Worm (Caenorhabditis elegans) whole organism, late embryonic: ENCODE measurements around the gene K05F6.10.
A peak's percentile ranks its signal among the peaks of the same experiment; 100 is the strongest.

Experiments used
- F13H6.1 ChIP-seq: sonication (generic microtip); optimal IDR thresholded peaks from 2 replicates; lab custom pipeline; 2016; ENCODE audit warnings: missing genetic modification characterization, missing compliant biosample characterization
- T23F11.4 ChIP-seq: fragments of 200-800 bp; sonication (Bioruptor generic); optimal IDR thresholded peaks from 2 replicates; lab custom pipeline; 2018; ENCODE audit warnings: mild to moderate bottlenecking, missing genetic modification characterization, missing compliant biosample characterization
- ahr-1 ChIP-seq: sonication (generic microtip); optimal IDR thresholded peaks from 2 replicates; lab custom pipeline; 2016; ENCODE audit warnings: missing genetic modification characterization, missing compliant biosample characterization
- ama-1 ChIP-seq: fragments of 150-350 bp; optimal IDR thresholded peaks from 2 replicates; lab custom pipeline; 2014
- ceh-18 ChIP-seq: sonication (generic microtip); optimal IDR thresholded peaks from 2 replicates; lab custom pipeline; 2016; ENCODE audit warnings: missing genetic modification characterization, missing compliant biosample characterization
- ceh-19 ChIP-seq: fragments of 200-800 bp; sonication (Bioruptor generic); optimal IDR thresholded peaks from 2 replicates; lab custom pipeline; 2018; ENCODE audit warnings: mild to moderate bottlenecking, missing genetic modification characterization, missing compliant biosample characterization
- ceh-2 ChIP-seq: sonication (generic microtip); optimal IDR thresholded peaks from 2 replicates; lab custom pipeline; 2016; ENCODE audit warnings: missing genotype, missing genetic modification characterization, missing compliant biosample characterization
- ceh-45 ChIP-seq: fragments of 200-800 bp; sonication (Bioruptor generic); IDR thresholded peaks from 2 replicates; pipeline ENCODE4 v1.3.6; 2022; ENCODE audit warnings: missing genetic modification reagents, missing genetic modification characterization, missing compliant biosample characterization
- ceh-9 ChIP-seq: sonication (generic microtip); optimal IDR thresholded peaks from 2 replicates; lab custom pipeline; 2016; ENCODE audit warnings: mild to moderate bottlenecking, missing genetic modification characterization, inconsistent platforms, missing compliant biosample characterization
- che-1 ChIP-seq: sonication (generic microtip); optimal IDR thresholded peaks from 2 replicates; lab custom pipeline; 2016; ENCODE audit warnings: mild to moderate bottlenecking, missing genetic modification characterization, missing compliant biosample characterization
- dve-1 ChIP-seq: sonication (generic microtip); optimal IDR thresholded peaks from 2 replicates; lab custom pipeline; 2017; ENCODE audit warnings: antibody characterized with exemption, mild to moderate bottlenecking, missing genetic modification characterization, missing compliant biosample characterization
- elt-2 ChIP-seq: sonication (generic microtip); optimal IDR thresholded peaks from 2 replicates; lab custom pipeline; 2016; ENCODE audit warnings: missing genetic modification reagents, missing genetic modification characterization, missing compliant biosample characterization
- ets-4 ChIP-seq: sonication (generic microtip); optimal IDR thresholded peaks from 2 replicates; lab custom pipeline; 2016; ENCODE audit warnings: missing genetic modification characterization, missing compliant biosample characterization
- eyg-1 ChIP-seq: sonication (generic microtip); optimal IDR thresholded peaks from 2 replicates; lab custom pipeline; 2016; ENCODE audit warnings: missing genotype, missing genetic modification characterization, missing compliant biosample characterization
- fkh-10 ChIP-seq: fragments of 150-350 bp; optimal IDR thresholded peaks from 2 replicates; lab custom pipeline; 2014; ENCODE audit warnings: missing biosample characterization, missing genetic modification reagents, missing genetic modification characterization
- gmeb-2 ChIP-seq: sonication (generic microtip); optimal IDR thresholded peaks from 2 replicates; lab custom pipeline; 2016; ENCODE audit warnings: missing genetic modification characterization, inconsistent platforms, missing compliant biosample characterization
- hlh-15 ChIP-seq: sonication (generic microtip); optimal IDR thresholded peaks from 2 replicates; lab custom pipeline; 2016; ENCODE audit warnings: missing genetic modification characterization, missing compliant biosample characterization
- hlh-6 ChIP-seq: sonication (generic microtip); optimal IDR thresholded peaks from 2 replicates; lab custom pipeline; 2016; ENCODE audit warnings: missing genotype, missing genetic modification characterization, missing compliant biosample characterization
- lin-11 ChIP-seq: fragments of 200-800 bp; sonication (Bioruptor generic); optimal IDR thresholded peaks from 2 replicates; lab custom pipeline; 2018; ENCODE audit warnings: mild to moderate bottlenecking, missing genetic modification characterization, missing compliant biosample characterization
- mec-3 ChIP-seq: sonication (generic microtip); optimal IDR thresholded peaks from 2 replicates; lab custom pipeline; 2016; ENCODE audit warnings: borderline replicate concordance, missing genetic modification characterization, missing compliant biosample characterization
- nhr-232 ChIP-seq: sonication (generic microtip); optimal IDR thresholded peaks from 2 replicates; lab custom pipeline; 2016; ENCODE audit warnings: missing genetic modification characterization, missing compliant biosample characterization
- pag-3 ChIP-seq: sonication (generic microtip); optimal IDR thresholded peaks from 2 replicates; lab custom pipeline; 2016; ENCODE audit warnings: missing compliant biosample characterization, missing genetic modification characterization, borderline replicate concordance
- pat-9 ChIP-seq: fragments of 200-800 bp; sonication (Bioruptor generic); optimal IDR thresholded peaks from 2 replicates; lab custom pipeline; 2018; ENCODE audit warnings: mild to moderate bottlenecking, missing genetic modification characterization, moderate library complexity, missing compliant biosample characterization
- pha-4 ChIP-seq: fragments of 150-350 bp; optimal IDR thresholded peaks from 2 replicates; lab custom pipeline; 2018; ENCODE audit warnings: missing biosample characterization, missing genetic modification reagents, missing genetic modification characterization
- pqm-1 ChIP-seq: sonication (generic microtip); optimal IDR thresholded peaks from 2 replicates; lab custom pipeline; 2016; ENCODE audit warnings: missing genetic modification characterization, missing compliant biosample characterization
- rnt-1 ChIP-seq: sonication (generic microtip); optimal IDR thresholded peaks from 2 replicates; lab custom pipeline; 2016; ENCODE audit warnings: missing genetic modification characterization, missing compliant biosample characterization
- sox-2 ChIP-seq: fragments of 200-800 bp; sonication (Bioruptor generic); IDR thresholded peaks from 2 replicates; pipeline ENCODE4 v1.3.6; 2022; ENCODE audit warnings: missing genetic modification reagents, missing genetic modification characterization, missing compliant biosample characterization
- ttx-3 ChIP-seq: sonication (generic microtip); optimal IDR thresholded peaks from 2 replicates; lab custom pipeline; 2016; ENCODE audit warnings: missing genetic modification reagents, missing genetic modification characterization, missing compliant biosample characterization
- unc-3 ChIP-seq, 2 experiments: fragments of 200-800 bp in 1 of 2; sonication (Bioruptor generic) in 1 of 2; sonication (generic microtip) in 1 of 2; conservative IDR thresholded peaks in 1 of 2; optimal IDR thresholded peaks in 1 of 2; 2 replicates each; pipeline versions ENCODE4 v1.3.6 to Lab custom; 2016 to 2022; ENCODE audit warnings: missing compliant biosample characterization in 2 of 2, missing genetic modification characterization in 2 of 2, missing genetic modification reagents in 1 of 2
- unc-55 ChIP-seq: sonication (generic microtip); optimal IDR thresholded peaks from 2 replicates; lab custom pipeline; 2017; ENCODE audit warnings: missing biosample characterization, missing genetic modification reagents, missing genetic modification characterization
- unc-86 ChIP-seq: sonication (generic microtip); optimal IDR thresholded peaks from 2 replicates; lab custom pipeline; 2016; ENCODE audit warnings: missing genetic modification characterization, missing compliant biosample characterization
- zip-5 ChIP-seq: sonication (generic microtip); optimal IDR thresholded peaks from 2 replicates; lab custom pipeline; 2016; ENCODE audit warnings: missing genetic modification characterization, missing compliant biosample characterization
- ztf-16 ChIP-seq: sonication (generic microtip); optimal IDR thresholded peaks from 2 replicates; lab custom pipeline; 2017; ENCODE audit warnings: missing genetic modification characterization, missing compliant biosample characterization

The K05F6.10 gene

ce11 chrII:1605010-1605409 is 29.1 kb upstream of the K05F6.10 start:
- TF ChIP-seq dve-1 (tag; lab: Kevin White, UChicago) (peak; percentile 98), fkh-10 (GFP tag; lab: Kevin White, UChicago) (no peak)
- TF ChIP-seq, all 69 proteins: peak for 1

ce11 chrII:1603049-1603448 is 27.1 kb upstream of the K05F6.10 start:
- no peak for TF ChIP-seq eyg-1 (tag; lab: Kevin White, UChicago)
- TF ChIP-seq, all 69 proteins: peak for 0

ce11 chrII:1601507-1601906 is 25.6 kb upstream of the K05F6.10 start, which contains the start of gene bath-47:
bath-47 (plus strand) TSS chrII:1601811.
- TF ChIP-seq ceh-19 (GFP tag; lab: Kevin White, UChicago) (no peak), ama-1 (lab: Kevin White, UChicago) (no peak), ttx-3 (tag; lab: Kevin White, UChicago) (no peak), T23F11.4 (GFP tag; lab: Kevin White, UChicago) (no peak)

ce11 chrII:1600661-1601060 is 24.7 kb upstream of the K05F6.10 start, which contains the start of gene bath-26:
bath-26 (minus strand) TSS chrII:1600761.
- TF ChIP-seq ceh-18 (tag; lab: Kevin White, UChicago) (no peak), pag-3 (tag; lab: Kevin White, UChicago) (no peak), pha-4 (tag; lab: Kevin White, UChicago) (no peak), sox-2 (no peak), ceh-45 (GFP tag; lab: Robert Waterston, UW) (no peak), pqm-1 (tag; lab: Kevin White, UChicago) (no peak)

ce11 chrII:1597101-1598088 is 21.5 kb upstream of the K05F6.10 start, which contains the start of gene bath-46:
bath-46 (plus strand) TSS chrII:1597906.
- TF ChIP-seq lin-11 (no peak), ceh-2 (tag; lab: Kevin White, UChicago) (no peak), ztf-16 (tag; lab: Kevin White, UChicago) (no peak), F13H6.1 (tag; lab: Kevin White, UChicago) (no peak), hlh-15 (no peak), pat-9 (tag; lab: Kevin White, UChicago) (no peak), zip-5 (tag; lab: Kevin White, UChicago) (no peak)
- TF ChIP-seq, all 69 proteins: peak for 0

- TF ChIP-seq mec-3 (no peak), nhr-232 (tag; lab: Kevin White, UChicago) (no peak), T23F11.4 (GFP tag; lab: Kevin White, UChicago) (no peak), ets-4 (tag; lab: Kevin White, UChicago) (no peak), che-1 (tag; lab: Kevin White, UChicago) (no peak), unc-86 (tag; lab: Kevin White, UChicago) (no peak), fkh-10 (GFP tag; lab: Kevin White, UChicago) (no peak), ceh-9 (no peak), unc-3 (GFP tag; conservative IDR thresholded peaks at IDR 0.05; lab: Robert Waterston, UW) (no peak), unc-3 (tag; optimal IDR thresholded peaks at IDR 0.05; lab: Kevin White, UChicago) (no peak), hlh-6 (tag; lab: Kevin White, UChicago) (no peak), ztf-16 (tag; lab: Kevin White, UChicago) (no peak), elt-2 (tag; lab: Kevin White, UChicago) (no peak), rnt-1 (no peak), unc-55 (GFP tag; lab: Kevin White, UChicago) (no peak), hlh-15 (no peak), gmeb-2 (no peak), ahr-1 (tag; lab: Kevin White, UChicago) (no peak)
Observed at ce11 chrII:1595137-1595536, 19.2 kb upstream of the K05F6.10 start, which contains the start of gene clec-20. clec-20 (minus strand) TSS chrII:1595237.
